Worm (Caenorhabditis elegans) whole organism, L3 larva: ENCODE results near the gene srt-30.

Experiments used
- ama-1 ChIP-seq: fragments of 150-350 bp; optimal IDR thresholded peaks from 2 replicates; lab custom pipeline; 2018
- daf-12 ChIP-seq: fragments of 150-350 bp; optimal IDR thresholded peaks from 2 replicates; lab custom pipeline; 2014; ENCODE audit warnings: missing biosample characterization, missing genetic modification reagents, missing genetic modification characterization
- egl-27 ChIP-seq: sonication (generic microtip); optimal IDR thresholded peaks from 4 replicates; lab custom pipeline; 2017; ENCODE audit warnings: missing biosample characterization, missing genetic modification reagents, missing genetic modification characterization
- elt-3 ChIP-seq, 3 experiments: fragments of 150-350 bp in 1 of 3; sonication (generic microtip) in 2 of 3; optimal IDR thresholded peaks; 2 replicates in 2 of 3; 4 replicates in 1 of 3; lab custom pipeline; 2014 to 2017; ENCODE audit warnings: missing biosample characterization in 3 of 3, missing genetic modification characterization in 3 of 3
- eor-1 ChIP-seq, 2 experiments: fragments of 150-350 bp; optimal IDR thresholded peaks; 2 replicates each; lab custom pipeline; 2014 to 2018; ENCODE audit warnings: missing biosample characterization in 2 of 2, missing genetic modification characterization in 2 of 2
- fkh-10 ChIP-seq: sonication (generic microtip); optimal IDR thresholded peaks from 2 replicates; lab custom pipeline; 2017; ENCODE audit warnings: missing biosample characterization, missing genetic modification reagents, missing genetic modification characterization
- jun-1 ChIP-seq: fragments of 150-350 bp; optimal IDR thresholded peaks from 2 replicates; lab custom pipeline; 2014; ENCODE audit warnings: missing biosample characterization, missing genetic modification reagents, missing genetic modification characterization
- mdl-1 ChIP-seq: fragments of 150-350 bp; optimal IDR thresholded peaks from 2 replicates; lab custom pipeline; 2014; ENCODE audit warnings: missing biosample characterization, missing genetic modification characterization
- nhr-12 ChIP-seq: fragments of 150-350 bp; optimal IDR thresholded peaks from 2 replicates; lab custom pipeline; 2014; ENCODE audit warnings: missing biosample characterization, missing genetic modification characterization
- nhr-76 ChIP-seq: fragments of 150-350 bp; sonication (generic microtip); optimal IDR thresholded peaks from 5 replicates; lab custom pipeline; 2014; ENCODE audit warnings: missing biosample characterization, missing genetic modification characterization
- skn-1 ChIP-seq: fragments of 150-350 bp; optimal IDR thresholded peaks from 2 replicates; lab custom pipeline; 2014; ENCODE audit warnings: missing biosample characterization, missing genetic modification characterization
- ztf-11 ChIP-seq: fragments of 150-350 bp; optimal IDR thresholded peaks from 2 replicates; lab custom pipeline; 2014; ENCODE audit warnings: missing biosample characterization, missing genetic modification characterization

DNA sequence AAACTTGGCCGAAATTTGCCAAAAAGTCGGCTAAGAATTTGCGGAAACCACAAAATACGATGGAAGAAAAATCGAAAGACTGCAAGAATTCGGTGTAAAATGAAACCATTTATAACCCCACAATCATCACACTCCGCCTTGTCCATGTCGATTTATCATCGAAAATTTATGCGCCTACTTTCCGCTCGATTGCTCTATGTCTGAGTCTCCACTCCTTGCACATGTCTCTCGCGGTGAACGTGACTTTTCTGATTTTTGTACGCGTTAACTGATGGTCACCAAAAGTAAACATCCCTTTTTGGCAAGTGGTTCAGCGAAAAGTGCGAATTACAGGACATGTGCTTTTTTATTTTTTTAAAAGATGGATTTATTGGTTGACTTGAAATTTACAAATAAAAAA lies 23.3 kb downstream of the srt-30 start:
- no peak for TF ChIP-seq eor-1 (tag; optimal IDR thresholded peaks at IDR 0.05; lab: Kevin White, UChicago)
- no peak for TF ChIP-seq daf-12
- TF ChIP-seq ztf-11, result no peak
- TF ChIP-seq skn-1 (tag; lab: Kevin White, UChicago), result no peak
- no peak for TF ChIP-seq elt-3 (tag; optimal IDR thresholded peaks at IDR 0.05; lab: Kevin White, UChicago)
- TF ChIP-seq mdl-1 (tag; lab: Kevin White, UChicago), result no peak
- TF ChIP-seq nhr-12 (tag; lab: Kevin White, UChicago), result no peak
- TF ChIP-seq ama-1 (lab: Kevin White, UChicago), result no peak
- no peak for TF ChIP-seq nhr-76 (tag; lab: Kevin White, UChicago)
- no peak for TF ChIP-seq jun-1
- no peak for TF ChIP-seq egl-27 (tag; lab: Kevin White, UChicago)
- no peak for TF ChIP-seq fkh-10 (GFP tag; lab: Kevin White, UChicago)
